Worm (Caenorhabditis elegans) whole organism, late embryonic: ENCODE measurements around the gene Y57G11C.42.

ENCODE experiments used
- C08G9.2 ChIP-seq: sonication (generic microtip); optimal IDR thresholded peaks from 2 replicates; lab custom pipeline; 2016; ENCODE audit warnings: mild to moderate bottlenecking, missing genetic modification characterization, moderate library complexity, missing compliant biosample characterization
- C38D4.7 ChIP-seq: fragments of 200-800 bp; sonication (Bioruptor generic); optimal IDR thresholded peaks from 2 replicates; lab custom pipeline; 2018; ENCODE audit warnings: mild to moderate bottlenecking, missing genetic modification characterization, moderate library complexity, missing compliant biosample characterization
- F13H6.1 ChIP-seq: sonication (generic microtip); optimal IDR thresholded peaks from 2 replicates; lab custom pipeline; 2016; ENCODE audit warnings: missing genetic modification characterization, missing compliant biosample characterization
- ceh-19 ChIP-seq: fragments of 200-800 bp; sonication (Bioruptor generic); optimal IDR thresholded peaks from 2 replicates; lab custom pipeline; 2018; ENCODE audit warnings: mild to moderate bottlenecking, missing genetic modification characterization, missing compliant biosample characterization
- ceh-2 ChIP-seq: sonication (generic microtip); optimal IDR thresholded peaks from 2 replicates; lab custom pipeline; 2016; ENCODE audit warnings: missing genotype, missing genetic modification characterization, missing compliant biosample characterization
- ceh-34 ChIP-seq: sonication (generic microtip); optimal IDR thresholded peaks from 2 replicates; lab custom pipeline; 2016; ENCODE audit warnings: mild to moderate bottlenecking, missing genetic modification characterization, missing compliant biosample characterization
- ceh-6 ChIP-seq: fragments of 200-800 bp; sonication (Bioruptor generic); optimal IDR thresholded peaks from 2 replicates; lab custom pipeline; 2018; ENCODE audit warnings: mild to moderate bottlenecking, missing genetic modification characterization, missing compliant biosample characterization
- ceh-9 ChIP-seq: sonication (generic microtip); optimal IDR thresholded peaks from 2 replicates; lab custom pipeline; 2016; ENCODE audit warnings: mild to moderate bottlenecking, missing genetic modification characterization, inconsistent platforms, missing compliant biosample characterization
- elt-2 ChIP-seq: sonication (generic microtip); optimal IDR thresholded peaks from 2 replicates; lab custom pipeline; 2016; ENCODE audit warnings: missing genetic modification reagents, missing genetic modification characterization, missing compliant biosample characterization
- elt-4 ChIP-seq: sonication (generic microtip); optimal IDR thresholded peaks from 2 replicates; lab custom pipeline; 2016; ENCODE audit warnings: missing genetic modification characterization, missing compliant biosample characterization
- ets-4 ChIP-seq: sonication (generic microtip); optimal IDR thresholded peaks from 2 replicates; lab custom pipeline; 2016; ENCODE audit warnings: missing genetic modification characterization, missing compliant biosample characterization
- fax-1 ChIP-seq: sonication (generic microtip); optimal IDR thresholded peaks from 2 replicates; lab custom pipeline; 2016; ENCODE audit warnings: missing genotype, missing genetic modification characterization, missing compliant biosample characterization
- gmeb-2 ChIP-seq: sonication (generic microtip); optimal IDR thresholded peaks from 2 replicates; lab custom pipeline; 2016; ENCODE audit warnings: missing genetic modification characterization, inconsistent platforms, missing compliant biosample characterization
- hlh-13 ChIP-seq: fragments of 200-800 bp; sonication (Bioruptor generic); optimal IDR thresholded peaks from 2 replicates; lab custom pipeline; 2018; ENCODE audit warnings: mild to moderate bottlenecking, missing genetic modification characterization, missing compliant biosample characterization
- hlh-30 ChIP-seq: sonication (generic microtip); optimal IDR thresholded peaks from 2 replicates; lab custom pipeline; 2017; ENCODE audit warnings: antibody characterized with exemption, missing genetic modification characterization, missing compliant biosample characterization; ENCODE audit not compliant: insufficient read depth
- hlh-8 ChIP-seq: sonication (generic microtip); optimal IDR thresholded peaks from 2 replicates; lab custom pipeline; 2016; ENCODE audit warnings: missing genotype, missing genetic modification characterization, missing compliant biosample characterization
- madf-2 ChIP-seq: sonication (generic microtip); optimal IDR thresholded peaks from 2 replicates; lab custom pipeline; 2017; ENCODE audit warnings: missing genetic modification characterization, missing compliant biosample characterization
- nfya-1 ChIP-seq: sonication (generic microtip); optimal IDR thresholded peaks from 2 replicates; lab custom pipeline; 2017; ENCODE audit warnings: missing genetic modification characterization, mild to moderate bottlenecking, missing compliant biosample characterization, antibody characterized with exemption, moderate library complexity
- nhr-232 ChIP-seq: sonication (generic microtip); optimal IDR thresholded peaks from 2 replicates; lab custom pipeline; 2016; ENCODE audit warnings: missing genetic modification characterization, missing compliant biosample characterization
- npax-4 ChIP-seq: sonication (generic microtip); optimal IDR thresholded peaks from 2 replicates; lab custom pipeline; 2016; ENCODE audit warnings: missing genetic modification characterization, missing compliant biosample characterization
- pag-3 ChIP-seq: sonication (generic microtip); optimal IDR thresholded peaks from 2 replicates; lab custom pipeline; 2016; ENCODE audit warnings: missing compliant biosample characterization, missing genetic modification characterization, borderline replicate concordance
- pat-9 ChIP-seq: fragments of 200-800 bp; sonication (Bioruptor generic); optimal IDR thresholded peaks from 2 replicates; lab custom pipeline; 2018; ENCODE audit warnings: mild to moderate bottlenecking, missing genetic modification characterization, moderate library complexity, missing compliant biosample characterization
- pha-2 ChIP-seq: sonication (generic microtip); optimal IDR thresholded peaks from 2 replicates; lab custom pipeline; 2017; ENCODE audit warnings: mild to moderate bottlenecking, missing genetic modification characterization, missing compliant biosample characterization
- pqm-1 ChIP-seq: sonication (generic microtip); optimal IDR thresholded peaks from 2 replicates; lab custom pipeline; 2016; ENCODE audit warnings: missing genetic modification characterization, missing compliant biosample characterization
- rnt-1 ChIP-seq: sonication (generic microtip); optimal IDR thresholded peaks from 2 replicates; lab custom pipeline; 2016; ENCODE audit warnings: missing genetic modification characterization, missing compliant biosample characterization
- sox-2 ChIP-seq: fragments of 200-800 bp; sonication (Bioruptor generic); IDR thresholded peaks from 2 replicates; pipeline ENCODE4 v1.3.6; 2022; ENCODE audit warnings: missing genetic modification reagents, missing genetic modification characterization, missing compliant biosample characterization
- sox-4 ChIP-seq: sonication (generic microtip); optimal IDR thresholded peaks from 2 replicates; lab custom pipeline; 2017; ENCODE audit warnings: mild to moderate bottlenecking, missing genetic modification characterization, inconsistent platforms, missing compliant biosample characterization
- syd-9 ChIP-seq: sonication (generic microtip); optimal IDR thresholded peaks from 2 replicates; lab custom pipeline; 2016; ENCODE audit warnings: mild to moderate bottlenecking, missing genetic modification characterization, moderate library complexity, missing compliant biosample characterization
- unc-3 ChIP-seq, 2 experiments: fragments of 200-800 bp in 1 of 2; sonication (Bioruptor generic) in 1 of 2; sonication (generic microtip) in 1 of 2; conservative IDR thresholded peaks in 1 of 2; optimal IDR thresholded peaks in 1 of 2; 2 replicates each; pipeline versions ENCODE4 v1.3.6 to Lab custom; 2016 to 2022; ENCODE audit warnings: missing compliant biosample characterization in 2 of 2, missing genetic modification characterization in 2 of 2, missing genetic modification reagents in 1 of 2
- unc-42 ChIP-seq: sonication (generic microtip); optimal IDR thresholded peaks from 2 replicates; lab custom pipeline; 2016; ENCODE audit warnings: missing genotype, missing genetic modification characterization, missing compliant biosample characterization
- unc-55 ChIP-seq: sonication (generic microtip); optimal IDR thresholded peaks from 2 replicates; lab custom pipeline; 2017; ENCODE audit warnings: missing biosample characterization, missing genetic modification reagents, missing genetic modification characterization
- ztf-16 ChIP-seq: sonication (generic microtip); optimal IDR thresholded peaks from 2 replicates; lab custom pipeline; 2017; ENCODE audit warnings: missing genetic modification characterization, missing compliant biosample characterization

Y57G11C.42 gene

ce11 chrIV:14704952-14705351, 23.4 kb upstream of the Y57G11C.42 start:
- no peak for TF ChIP-seq rnt-1
- TF ChIP-seq sox-4 (tag; lab: Kevin White, UChicago), result no peak
- no peak for TF ChIP-seq syd-9
- no peak for TF ChIP-seq npax-4
- no peak for TF ChIP-seq unc-55 (GFP tag; lab: Kevin White, UChicago)
- TF ChIP-seq elt-2 (tag; lab: Kevin White, UChicago), result no peak
- no peak for TF ChIP-seq C38D4.7 (GFP tag; lab: Kevin White, UChicago)
- TF ChIP-seq nfya-1 (tag; lab: Kevin White, UChicago), result no peak
- no peak for TF ChIP-seq gmeb-2 (tag; lab: Kevin White, UChicago)
- no peak for TF ChIP-seq unc-42
- TF ChIP-seq F13H6.1, result no peak
- TF ChIP-seq ceh-2 (tag; lab: Kevin White, UChicago), result no peak
- no peak for TF ChIP-seq hlh-8 (tag; lab: Kevin White, UChicago)

- TF ChIP-seq sox-2 (GFP tag; lab: Robert Waterston, UW), result no peak
- TF ChIP-seq nhr-232 (tag; lab: Kevin White, UChicago), result no peak
- no peak for TF ChIP-seq ceh-6 (GFP tag; lab: Kevin White, UChicago)
- TF ChIP-seq ceh-9 (tag; lab: Kevin White, UChicago), result no peak
- no peak for TF ChIP-seq pat-9 (tag; lab: Kevin White, UChicago)
- TF ChIP-seq hlh-30 (tag; lab: Kevin White, UChicago), result no peak
- TF ChIP-seq unc-3 (GFP tag; conservative IDR thresholded peaks at IDR 0.05; lab: Robert Waterston, UW), result no peak
- TF ChIP-seq unc-3 (tag; optimal IDR thresholded peaks at IDR 0.05; lab: Kevin White, UChicago), result no peak
- TF ChIP-seq ets-4 (tag; lab: Kevin White, UChicago), result no peak
- no peak for TF ChIP-seq ztf-16 (tag; lab: Kevin White, UChicago)
- TF ChIP-seq madf-2, result no peak
- TF ChIP-seq C08G9.2 (tag; lab: Kevin White, UChicago), result no peak
- no peak for TF ChIP-seq pha-2 (tag; lab: Kevin White, UChicago)
Observed at ce11 chrIV:14706302-14706701, 22.0 kb upstream of the Y57G11C.42 start, which contains the start of gene Y57G11C.41. Gene Y57G11C.41, minus strand, starts transcription at chrIV:14706402.

ce11 chrIV:14709286-14709685, 19.0 kb upstream of the Y57G11C.42 start, which contains the start of gene lgc-7:
Gene lgc-7, plus strand, starts transcription at chrIV:14709586.
- no peak for TF ChIP-seq elt-2 (tag; lab: Kevin White, UChicago)
- TF ChIP-seq, all 69 proteins: peak for 0

ce11 chrIV:14715500-14715899, 12.8 kb upstream of the Y57G11C.42 start, which contains the start of gene lgc-8:
Gene lgc-8, plus strand, starts transcription at chrIV:14715800.
- TF ChIP-seq pqm-1 (tag; lab: Kevin White, UChicago) (no peak), ztf-16 (tag; lab: Kevin White, UChicago) (no peak), pag-3 (tag; lab: Kevin White, UChicago) (no peak), nfya-1 (tag; lab: Kevin White, UChicago) (no peak), ceh-9 (tag; lab: Kevin White, UChicago) (no peak), syd-9 (no peak), rnt-1 (no peak), elt-4 (tag; lab: Kevin White, UChicago) (no peak)

- TF ChIP-seq syd-9, result no peak
- no peak for TF ChIP-seq unc-42
- no peak for TF ChIP-seq hlh-13
- TF ChIP-seq ceh-34 (tag; lab: Kevin White, UChicago), result no peak
- no peak for TF ChIP-seq gmeb-2 (tag; lab: Kevin White, UChicago)
- TF ChIP-seq fax-1, result no peak
- TF ChIP-seq ceh-19 (GFP tag; lab: Kevin White, UChicago), result no peak
- no peak for TF ChIP-seq F13H6.1
- TF ChIP-seq hlh-8 (tag; lab: Kevin White, UChicago), result no peak
Observed at ce11 chrIV:14729272-14729671, 947 bp downstream of the Y57G11C.42 start.
